Fruit fly (Drosophila melanogaster) whole organism, embryonic: ENCODE measurements around the gene CG15395.

ENCODE experiments used
- Asciz ChIP-seq: fragments of 200-800 bp; sonication (Bioruptor generic); optimal IDR thresholded peaks from 2 replicates; lab custom pipeline; 2017; ENCODE audit warnings: missing biosample characterization, mild to moderate bottlenecking, missing genetic modification characterization, missing genetic modification reagents
- BEAF-32 ChIP-seq: fragments of 200-800 bp; sonication (Bioruptor generic); optimal IDR thresholded peaks from 3 replicates; lab custom pipeline; 2017; ENCODE audit warnings: missing biosample characterization, missing genetic modification characterization, mild to moderate bottlenecking, moderate library complexity, missing genetic modification reagents
- CG10654 ChIP-seq: fragments of 200-800 bp; sonication (Bioruptor generic); optimal IDR thresholded peaks from 2 replicates; lab custom pipeline; 2016; ENCODE audit warnings: missing biosample characterization, missing genetic modification characterization
- CG11696 ChIP-seq: fragments of 200-800 bp; sonication (Bioruptor generic); IDR thresholded peaks from 2 replicates; pipeline ENCODE4 v1.3.6; 2022; ENCODE audit warnings: missing biosample characterization, missing genetic modification characterization
- CG12104 ChIP-seq: fragments of 200-800 bp; sonication (Bioruptor generic); optimal IDR thresholded peaks from 3 replicates; lab custom pipeline; 2016; ENCODE audit warnings: missing biosample characterization, missing genetic modification characterization
- CG13894 ChIP-seq: fragments of 200-800 bp; sonication (Bioruptor generic); optimal IDR thresholded peaks from 3 replicates; lab custom pipeline; 2018; ENCODE audit warnings: missing biosample characterization, mild to moderate bottlenecking, missing genetic modification characterization, moderate library complexity
- CG16779 ChIP-seq: fragments of 200-800 bp; sonication (Bioruptor generic); IDR thresholded peaks from 2 replicates; pipeline ENCODE4 v1.3.6; 2022; ENCODE audit warnings: missing biosample characterization, missing genetic modification characterization
- CG17912 ChIP-seq: fragments of 200-800 bp; sonication (Bioruptor generic); optimal IDR thresholded peaks from 2 replicates; lab custom pipeline; 2018; ENCODE audit warnings: missing biosample characterization, mild to moderate bottlenecking, missing genetic modification characterization
- CG18262 ChIP-seq: fragments of 200-800 bp; optimal IDR thresholded peaks from 3 replicates; lab custom pipeline; 2019; ENCODE audit warnings: missing biosample characterization, mild to moderate bottlenecking, missing genetic modification characterization, moderate library complexity
- CG18476 ChIP-seq: fragments of 200-800 bp; sonication (Bioruptor generic); optimal IDR thresholded peaks from 2 replicates; lab custom pipeline; 2016; ENCODE audit warnings: missing biosample characterization, mild to moderate bottlenecking, missing genetic modification characterization
- CG2202 ChIP-seq: fragments of 200-800 bp; sonication (Bioruptor generic); optimal IDR thresholded peaks from 2 replicates; lab custom pipeline; 2018; ENCODE audit warnings: missing biosample characterization, mild to moderate bottlenecking, missing genetic modification characterization
- CG2889 ChIP-seq: fragments of 200-800 bp; sonication (Bioruptor generic); IDR thresholded peaks from 3 replicates; pipeline ENCODE4 v1.3.6; 2022; ENCODE audit warnings: missing biosample characterization, missing genetic modification characterization
- CG30020 ChIP-seq: fragments of 200-800 bp; optimal IDR thresholded peaks from 2 replicates; lab custom pipeline; 2019; ENCODE audit warnings: missing biosample characterization, mild to moderate bottlenecking, missing genetic modification characterization, moderate library complexity
- CG6272 ChIP-seq: fragments of 200-800 bp; sonication (Bioruptor generic); IDR thresholded peaks from 2 replicates; pipeline ENCODE4 v1.3.6; 2022; ENCODE audit warnings: missing biosample characterization, missing genetic modification characterization
- CG6854 ChIP-seq: fragments of 200-800 bp; sonication (Bioruptor generic); optimal IDR thresholded peaks from 3 replicates; lab custom pipeline; 2017; ENCODE audit warnings: missing biosample characterization, mild to moderate bottlenecking, missing genetic modification characterization
- CG7556 ChIP-seq: fragments of 200-800 bp; sonication (Bioruptor generic); optimal IDR thresholded peaks from 2 replicates; lab custom pipeline; 2017; ENCODE audit warnings: missing biosample characterization, mild to moderate bottlenecking, missing genetic modification characterization
- CG8359 ChIP-seq: fragments of 200-800 bp; sonication (Bioruptor generic); optimal IDR thresholded peaks from 2 replicates; lab custom pipeline; 2017; ENCODE audit warnings: missing biosample characterization, mild to moderate bottlenecking, missing genetic modification characterization, borderline replicate concordance
- CG9797 ChIP-seq: fragments of 200-800 bp; sonication (Bioruptor generic); optimal IDR thresholded peaks from 3 replicates; lab custom pipeline; 2018; ENCODE audit warnings: missing biosample characterization, mild to moderate bottlenecking, missing genetic modification characterization
- CkIIα-i1 ChIP-seq: fragments of 200-800 bp; sonication (Bioruptor generic); IDR thresholded peaks from 2 replicates; pipeline ENCODE4 v1.3.6; 2022; ENCODE audit warnings: missing biosample characterization, missing genetic modification characterization
- D ChIP-seq, 2 experiments: fragments of 200-800 bp in 1 of 2; fragments of >200 bp in 1 of 2; sonication (Bioruptor generic) in 1 of 2; optimal IDR thresholded peaks; 2 replicates in 1 of 2; 3 replicates in 1 of 2; lab custom pipeline; 2017; ENCODE audit warnings: mild to moderate bottlenecking in 1 of 2, missing biosample characterization in 1 of 2, missing genetic modification characterization in 1 of 2, missing genetic modification reagents in 1 of 2
- ERR ChIP-seq: fragments of 200-800 bp; sonication (Bioruptor generic); optimal IDR thresholded peaks from 2 replicates; lab custom pipeline; 2016; ENCODE audit warnings: missing biosample characterization, missing genetic modification characterization
- Hsf ChIP-seq: fragments of 200-800 bp; sonication (Bioruptor generic); optimal IDR thresholded peaks from 3 replicates; lab custom pipeline; 2016; ENCODE audit warnings: missing biosample characterization, missing genetic modification characterization
- Lhr ChIP-seq: fragments of 200-800 bp; sonication (Bioruptor generic); optimal IDR thresholded peaks from 3 replicates; lab custom pipeline; 2017; ENCODE audit warnings: mild to moderate bottlenecking, missing biosample characterization, missing genetic modification reagents, missing genetic modification characterization
- ac ChIP-seq: fragments of 200-800 bp; sonication (Bioruptor generic); optimal IDR thresholded peaks from 3 replicates; lab custom pipeline; 2017; ENCODE audit warnings: missing biosample characterization, mild to moderate bottlenecking, missing genetic modification characterization
- ash1 ChIP-seq: fragments of 200-800 bp; sonication (Bioruptor generic); optimal IDR thresholded peaks from 2 replicates; lab custom pipeline; 2018; ENCODE audit warnings: missing biosample characterization, mild to moderate bottlenecking, missing genetic modification characterization
- ato ChIP-seq: fragments of 200-800 bp; sonication (Bioruptor generic); IDR thresholded peaks from 2 replicates; pipeline ENCODE4 v1.3.6; 2022; ENCODE audit warnings: missing biosample characterization, missing genetic modification characterization; ENCODE audit not compliant: partially characterized antibody
- az2 ChIP-seq: fragments of 200-800 bp; sonication (Bioruptor generic); optimal IDR thresholded peaks from 3 replicates; lab custom pipeline; 2016; ENCODE audit warnings: missing biosample characterization, missing genetic modification characterization
- chif ChIP-seq, 2 experiments: fragments of 200-800 bp; sonication (Bioruptor generic); optimal IDR thresholded peaks; 3 replicates each; lab custom pipeline; 2016; ENCODE audit warnings: missing biosample characterization in 2 of 2, missing genetic modification characterization in 2 of 2
- cwo ChIP-seq: fragments of 200-800 bp; sonication (Bioruptor generic); optimal IDR thresholded peaks from 3 replicates; lab custom pipeline; 2017; ENCODE audit warnings: missing biosample characterization, missing genetic modification characterization, mild to moderate bottlenecking, moderate library complexity, missing genetic modification reagents
- dpn ChIP-seq, 2 experiments: fragments of 200-800 bp; sonication (Bioruptor generic); optimal IDR thresholded peaks; 3 replicates each; lab custom pipeline; 2016; ENCODE audit warnings: missing biosample characterization in 2 of 2, missing genetic modification characterization in 2 of 2
- fu2 ChIP-seq: fragments of 200-800 bp; sonication (Bioruptor generic); optimal IDR thresholded peaks from 2 replicates; lab custom pipeline; 2016; ENCODE audit warnings: missing biosample characterization, missing genetic modification characterization
- gt ChIP-seq: fragments of 200-800 bp; sonication (Bioruptor generic); IDR thresholded peaks from 2 replicates; pipeline ENCODE4 v1.3.6; 2022; ENCODE audit warnings: missing biosample characterization, missing genetic modification characterization
- hkb ChIP-seq, 2 experiments: fragments of 200-800 bp in 1 of 2; fragments of >200 bp in 1 of 2; sonication (Bioruptor generic) in 1 of 2; IDR thresholded peaks in 1 of 2; optimal IDR thresholded peaks in 1 of 2; 2 replicates each; pipeline versions ENCODE4 v1.3.6 to Lab custom; 2017 to 2022; ENCODE audit warnings: missing biosample characterization in 1 of 2, missing genetic modification characterization in 1 of 2
- jing ChIP-seq: fragments of 200-800 bp; sonication (Bioruptor generic); optimal IDR thresholded peaks from 2 replicates; lab custom pipeline; 2018; ENCODE audit warnings: missing biosample characterization, mild to moderate bottlenecking, missing genetic modification characterization
- mam ChIP-seq: fragments of 200-800 bp; sonication (Bioruptor generic); optimal IDR thresholded peaks from 3 replicates; lab custom pipeline; 2016; ENCODE audit warnings: missing biosample characterization, missing genetic modification characterization
- mld ChIP-seq: fragments of 200-800 bp; sonication (Bioruptor generic); IDR thresholded peaks from 3 replicates; pipeline ENCODE4 v1.3.6; 2022; ENCODE audit warnings: missing biosample characterization, missing genetic modification characterization; ENCODE audit not compliant: partially characterized antibody
- pum ChIP-seq: fragments of 200-800 bp; sonication (Bioruptor generic); optimal IDR thresholded peaks from 2 replicates; lab custom pipeline; 2016; ENCODE audit warnings: missing biosample characterization, missing genetic modification characterization
- run ChIP-seq: fragments of 200-800 bp; sonication (Bioruptor generic); optimal IDR thresholded peaks from 3 replicates; lab custom pipeline; 2018; ENCODE audit warnings: missing biosample characterization, mild to moderate bottlenecking, missing genetic modification characterization
- salm ChIP-seq: fragments of 200-800 bp; sonication (Bioruptor generic); optimal IDR thresholded peaks from 2 replicates; lab custom pipeline; 2018; ENCODE audit warnings: missing biosample characterization, mild to moderate bottlenecking, missing genetic modification characterization
- slp2 ChIP-seq: fragments of 200-800 bp; sonication (Bioruptor generic); optimal IDR thresholded peaks from 2 replicates; lab custom pipeline; 2016; ENCODE audit warnings: missing biosample characterization, missing genetic modification characterization
- sna ChIP-seq: fragments of 200-800 bp; sonication (Bioruptor generic); IDR thresholded peaks from 2 replicates; pipeline ENCODE4 v1.3.6; 2022; ENCODE audit warnings: missing biosample characterization, missing genetic modification characterization; ENCODE audit not compliant: partially characterized antibody
- sug ChIP-seq: fragments of 200-800 bp; optimal IDR thresholded peaks from 2 replicates; lab custom pipeline; 2019; ENCODE audit warnings: missing biosample characterization, mild to moderate bottlenecking, missing genetic modification characterization, moderate library complexity
- tin ChIP-seq: fragments of 200-800 bp; sonication (Bioruptor generic); optimal IDR thresholded peaks from 3 replicates; lab custom pipeline; 2016; ENCODE audit warnings: missing biosample characterization, missing genetic modification characterization
- tll ChIP-seq, 2 experiments: fragments of 200-800 bp in 1 of 2; fragments of >200 bp in 1 of 2; sonication (Bioruptor generic) in 1 of 2; optimal IDR thresholded peaks; 2 replicates each; lab custom pipeline; 2017 to 2019; ENCODE audit warnings: missing biosample characterization in 2 of 2, missing genetic modification characterization in 2 of 2, mild to moderate bottlenecking in 1 of 2, moderate library complexity in 1 of 2
- trem ChIP-seq: fragments of 200-800 bp; optimal IDR thresholded peaks from 3 replicates; lab custom pipeline; 2019; ENCODE audit warnings: missing biosample characterization, mild to moderate bottlenecking, missing genetic modification characterization, moderate library complexity
- vnd ChIP-seq: fragments of 200-800 bp; sonication (Bioruptor generic); IDR thresholded peaks from 3 replicates; pipeline ENCODE4 v1.3.6; 2022; ENCODE audit warnings: missing biosample characterization, missing genetic modification characterization; ENCODE audit not compliant: partially characterized antibody
- wek ChIP-seq: fragments of 200-800 bp; sonication (Bioruptor generic); optimal IDR thresholded peaks from 3 replicates; lab custom pipeline; 2018; ENCODE audit warnings: missing biosample characterization, mild to moderate bottlenecking, missing genetic modification characterization, moderate library complexity
- yki ChIP-seq: fragments of >200 bp; optimal IDR thresholded peaks from 3 replicates; lab custom pipeline; 2018

Gene CG15395

DNA sequence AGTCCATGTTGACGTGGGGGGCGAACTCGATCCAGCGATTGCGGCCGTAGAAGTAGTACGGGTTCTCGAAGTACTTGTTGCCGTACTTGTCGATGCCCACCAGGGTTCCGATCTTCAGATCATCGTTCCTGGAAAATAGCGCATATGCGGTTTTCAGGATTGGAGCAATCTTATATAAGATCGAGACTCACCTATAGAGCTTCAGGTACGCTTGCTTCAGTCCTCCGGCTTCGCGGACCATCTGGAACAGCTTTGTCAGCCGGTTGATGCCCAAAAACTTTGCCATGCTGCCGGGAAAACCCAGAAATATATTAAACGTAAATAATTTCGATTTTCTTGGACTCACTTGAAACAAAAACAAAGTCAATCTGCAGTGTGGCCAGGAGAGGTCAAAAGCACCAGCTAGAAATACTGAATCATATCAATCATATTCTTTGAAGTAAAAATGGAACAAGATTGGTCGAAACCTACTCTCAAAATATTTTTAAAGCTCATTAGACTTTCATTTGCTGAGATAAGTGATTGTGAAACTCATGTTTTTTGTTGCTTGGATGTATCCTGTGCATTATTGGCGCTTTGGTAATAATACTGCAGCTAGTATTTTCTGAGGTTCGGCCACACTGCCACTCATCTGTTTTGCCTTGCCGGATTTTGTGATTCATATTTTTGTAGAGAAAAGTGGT lies 30.0 kb upstream of the CG15395 start, which contains the start of the genes ND-B17.2 and Arpc5 (continued):
- no peak for TF ChIP-seq CkIIα-i1 (GFP tag; lab: Robert Waterston, UW)
- no peak for TF ChIP-seq ac (GFP tag; lab: Kevin White, UChicago)
- TF ChIP-seq ato (GFP tag; lab: Robert Waterston, UW), result no peak
- TF ChIP-seq CG8359 (GFP tag; lab: Kevin White, UChicago), result no peak
- TF ChIP-seq CG10654 (GFP tag; lab: Kevin White, UChicago), result no peak
- TF ChIP-seq cwo, result no peak
- peak; percentile 32 for TF ChIP-seq sug
- no peak for TF ChIP-seq tin (GFP tag; lab: Kevin White, UChicago)
- TF ChIP-seq trem (tag; lab: Kevin White, UChicago), result peak; percentile 91
- TF ChIP-seq CG18262, result peak; percentile 29
- no peak for TF ChIP-seq CG13894
- no peak for TF ChIP-seq mld (GFP tag; lab: Robert Waterston, UW)
- no peak for TF ChIP-seq CG2889 (GFP tag; lab: Robert Waterston, UW)
- TF ChIP-seq hkb (optimal IDR thresholded peaks at IDR 0.05; lab: Kevin White, UChicago), result peak; percentile 33
- TF ChIP-seq hkb (GFP tag; IDR thresholded peaks at IDR 0.05; lab: Robert Waterston, UW), result no peak
- TF ChIP-seq mam (GFP tag; lab: Kevin White, UChicago), result peak; percentile 13
- TF ChIP-seq yki, result no peak
- TF ChIP-seq BEAF-32 (GFP tag; lab: Kevin White, UChicago), result peak; percentile 42
- TF ChIP-seq ash1 (GFP tag; lab: Kevin White, UChicago), result no peak
- no peak for TF ChIP-seq gt (GFP tag; lab: Robert Waterston, UW)
- no peak for TF ChIP-seq CG16779 (GFP tag; lab: Robert Waterston, UW)
- TF ChIP-seq CG7556 (GFP tag; lab: Kevin White, UChicago), result no peak
- TF ChIP-seq jing, result no peak
- TF ChIP-seq CG12104 (GFP tag; lab: Kevin White, UChicago), result no peak
- TF ChIP-seq Asciz (GFP tag; lab: Kevin White, UChicago), result no peak
- TF ChIP-seq ERR (GFP tag; lab: Kevin White, UChicago), result no peak
- no peak for TF ChIP-seq CG6854
- no peak for TF ChIP-seq pum (GFP tag; lab: Kevin White, UChicago)
- TF ChIP-seq dpn (GFP tag; optimal IDR thresholded peaks at IDR 0.05; lab: Kevin White, UChicago), result no peak
- peak; percentile 49 for TF ChIP-seq Lhr (GFP tag; lab: Kevin White, UChicago)
- TF ChIP-seq az2 (GFP tag; lab: Kevin White, UChicago), result no peak
- TF ChIP-seq run (tag; lab: Kevin White, UChicago), result no peak
- TF ChIP-seq CG6272, result no peak
- TF ChIP-seq chif (GFP tag; optimal IDR thresholded peaks at IDR 0.05; lab: Kevin White, UChicago), result no peak
- peak in 1 of 2 experiments; percentile 7 for TF ChIP-seq tll (GFP tag; optimal IDR thresholded peaks at IDR 0.05; lab: Kevin White, UChicago)
- no peak for TF ChIP-seq salm (tag; lab: Kevin White, UChicago)
- no peak for TF ChIP-seq wek (GFP tag; lab: Kevin White, UChicago)
- peak; percentile 93 for TF ChIP-seq CG9797 (GFP tag; lab: Kevin White, UChicago)
- TF ChIP-seq D (optimal IDR thresholded peaks at IDR 0.05; lab: Kevin White, UChicago), result no peak
- TF ChIP-seq D (GFP tag; optimal IDR thresholded peaks at IDR 0.05; lab: Kevin White, UChicago), result no peak
- TF ChIP-seq fu2 (GFP tag; lab: Kevin White, UChicago), result no peak
- TF ChIP-seq CG18476 (GFP tag; lab: Kevin White, UChicago), result peak; percentile 6
- peak; percentile 16 for TF ChIP-seq Hsf
- TF ChIP-seq slp2 (GFP tag; lab: Kevin White, UChicago), result no peak
- TF ChIP-seq CG2202 (tag; lab: Kevin White, UChicago), result no peak
- TF ChIP-seq CG11696 (GFP tag; lab: Robert Waterston, UW), result no peak
- TF ChIP-seq vnd (GFP tag; lab: Robert Waterston, UW), result no peak
- TF ChIP-seq CG30020 (tag; lab: Kevin White, UChicago), result peak; percentile 38
- no peak for TF ChIP-seq sna (GFP tag; lab: Robert Waterston, UW)
- TF ChIP-seq CG17912 (GFP tag; lab: Kevin White, UChicago), result no peak
